Worm (Caenorhabditis elegans) whole organism, late embryonic: ENCODE measurements around the gene ran-3.
A peak's percentile ranks its signal among the peaks of the same experiment; 100 is the strongest.

Experiments used
- C38D4.7 ChIP-seq: fragments of 200-800 bp; sonication (Bioruptor generic); optimal IDR thresholded peaks from 2 replicates; lab custom pipeline; 2018; ENCODE audit warnings: mild to moderate bottlenecking, missing genetic modification characterization, moderate library complexity, missing compliant biosample characterization
- K02D7.2 ChIP-seq: sonication (generic microtip); optimal IDR thresholded peaks from 2 replicates; lab custom pipeline; 2017; ENCODE audit warnings: mild to moderate bottlenecking, missing genetic modification characterization, missing compliant biosample characterization
- K09A11.1 ChIP-seq: sonication (generic microtip); optimal IDR thresholded peaks from 2 replicates; lab custom pipeline; 2017; ENCODE audit warnings: antibody characterized with exemption, mild to moderate bottlenecking, missing genetic modification characterization, missing compliant biosample characterization; ENCODE audit not compliant: insufficient read depth
- T23F11.4 ChIP-seq: fragments of 200-800 bp; sonication (Bioruptor generic); optimal IDR thresholded peaks from 2 replicates; lab custom pipeline; 2018; ENCODE audit warnings: mild to moderate bottlenecking, missing genetic modification characterization, missing compliant biosample characterization
- Y22D7AL.16 ChIP-seq: sonication (generic microtip); optimal IDR thresholded peaks from 2 replicates; lab custom pipeline; 2016; ENCODE audit warnings: missing genetic modification characterization, missing compliant biosample characterization
- ahr-1 ChIP-seq: sonication (generic microtip); optimal IDR thresholded peaks from 2 replicates; lab custom pipeline; 2016; ENCODE audit warnings: missing genetic modification characterization, missing compliant biosample characterization
- ama-1 ChIP-seq: fragments of 150-350 bp; optimal IDR thresholded peaks from 2 replicates; lab custom pipeline; 2014
- ceh-14 ChIP-seq: sonication (generic microtip); optimal IDR thresholded peaks from 2 replicates; lab custom pipeline; 2016; ENCODE audit warnings: missing genotype, missing genetic modification characterization, missing compliant biosample characterization
- ceh-18 ChIP-seq: sonication (generic microtip); optimal IDR thresholded peaks from 2 replicates; lab custom pipeline; 2016; ENCODE audit warnings: missing genetic modification characterization, missing compliant biosample characterization
- ceh-19 ChIP-seq: fragments of 200-800 bp; sonication (Bioruptor generic); optimal IDR thresholded peaks from 2 replicates; lab custom pipeline; 2018; ENCODE audit warnings: mild to moderate bottlenecking, missing genetic modification characterization, missing compliant biosample characterization
- ceh-2 ChIP-seq: sonication (generic microtip); optimal IDR thresholded peaks from 2 replicates; lab custom pipeline; 2016; ENCODE audit warnings: missing genotype, missing genetic modification characterization, missing compliant biosample characterization
- ceh-22 ChIP-seq: sonication (generic microtip); optimal IDR thresholded peaks from 2 replicates; lab custom pipeline; 2017; ENCODE audit warnings: missing biosample characterization, missing genetic modification characterization
- ceh-24 ChIP-seq: sonication (generic microtip); optimal IDR thresholded peaks from 2 replicates; lab custom pipeline; 2016; ENCODE audit warnings: mild to moderate bottlenecking, missing genetic modification characterization, missing compliant biosample characterization
- ceh-30 ChIP-seq: fragments of 150-350 bp; optimal IDR thresholded peaks from 2 replicates; lab custom pipeline; 2014; ENCODE audit warnings: missing biosample characterization, missing genetic modification characterization
- ceh-34 ChIP-seq: sonication (generic microtip); optimal IDR thresholded peaks from 2 replicates; lab custom pipeline; 2016; ENCODE audit warnings: mild to moderate bottlenecking, missing genetic modification characterization, missing compliant biosample characterization
- ceh-45 ChIP-seq: fragments of 200-800 bp; sonication (Bioruptor generic); IDR thresholded peaks from 2 replicates; pipeline ENCODE4 v1.3.6; 2022; ENCODE audit warnings: missing genetic modification reagents, missing genetic modification characterization, missing compliant biosample characterization
- ceh-48 ChIP-seq: sonication (generic microtip); optimal IDR thresholded peaks from 2 replicates; lab custom pipeline; 2016; ENCODE audit warnings: missing genetic modification characterization, inconsistent platforms, missing compliant biosample characterization
- ceh-6 ChIP-seq: fragments of 200-800 bp; sonication (Bioruptor generic); optimal IDR thresholded peaks from 2 replicates; lab custom pipeline; 2018; ENCODE audit warnings: mild to moderate bottlenecking, missing genetic modification characterization, missing compliant biosample characterization
- ceh-9 ChIP-seq: sonication (generic microtip); optimal IDR thresholded peaks from 2 replicates; lab custom pipeline; 2016; ENCODE audit warnings: mild to moderate bottlenecking, missing genetic modification characterization, inconsistent platforms, missing compliant biosample characterization
- elt-2 ChIP-seq: sonication (generic microtip); optimal IDR thresholded peaks from 2 replicates; lab custom pipeline; 2016; ENCODE audit warnings: missing genetic modification reagents, missing genetic modification characterization, missing compliant biosample characterization
- elt-4 ChIP-seq: sonication (generic microtip); optimal IDR thresholded peaks from 2 replicates; lab custom pipeline; 2016; ENCODE audit warnings: missing genetic modification characterization, missing compliant biosample characterization
- ets-4 ChIP-seq: sonication (generic microtip); optimal IDR thresholded peaks from 2 replicates; lab custom pipeline; 2016; ENCODE audit warnings: missing genetic modification characterization, missing compliant biosample characterization
- eyg-1 ChIP-seq: sonication (generic microtip); optimal IDR thresholded peaks from 2 replicates; lab custom pipeline; 2016; ENCODE audit warnings: missing genotype, missing genetic modification characterization, missing compliant biosample characterization
- fax-1 ChIP-seq: sonication (generic microtip); optimal IDR thresholded peaks from 2 replicates; lab custom pipeline; 2016; ENCODE audit warnings: missing genotype, missing genetic modification characterization, missing compliant biosample characterization
- fkh-10 ChIP-seq: fragments of 150-350 bp; optimal IDR thresholded peaks from 2 replicates; lab custom pipeline; 2014; ENCODE audit warnings: missing biosample characterization, missing genetic modification reagents, missing genetic modification characterization
- hlh-13 ChIP-seq: fragments of 200-800 bp; sonication (Bioruptor generic); optimal IDR thresholded peaks from 2 replicates; lab custom pipeline; 2018; ENCODE audit warnings: mild to moderate bottlenecking, missing genetic modification characterization, missing compliant biosample characterization
- hlh-8 ChIP-seq: sonication (generic microtip); optimal IDR thresholded peaks from 2 replicates; lab custom pipeline; 2016; ENCODE audit warnings: missing genotype, missing genetic modification characterization, missing compliant biosample characterization
- lim-6 ChIP-seq: sonication (generic microtip); optimal IDR thresholded peaks from 2 replicates; lab custom pipeline; 2016; ENCODE audit warnings: missing genetic modification characterization, missing compliant biosample characterization
- lin-11 ChIP-seq: fragments of 200-800 bp; sonication (Bioruptor generic); optimal IDR thresholded peaks from 2 replicates; lab custom pipeline; 2018; ENCODE audit warnings: mild to moderate bottlenecking, missing genetic modification characterization, missing compliant biosample characterization
- madf-2 ChIP-seq: sonication (generic microtip); optimal IDR thresholded peaks from 2 replicates; lab custom pipeline; 2017; ENCODE audit warnings: missing genetic modification characterization, missing compliant biosample characterization
- mec-3 ChIP-seq: sonication (generic microtip); optimal IDR thresholded peaks from 2 replicates; lab custom pipeline; 2016; ENCODE audit warnings: borderline replicate concordance, missing genetic modification characterization, missing compliant biosample characterization
- nfya-1 ChIP-seq: sonication (generic microtip); optimal IDR thresholded peaks from 2 replicates; lab custom pipeline; 2017; ENCODE audit warnings: missing genetic modification characterization, mild to moderate bottlenecking, missing compliant biosample characterization, antibody characterized with exemption, moderate library complexity
- nhr-11 ChIP-seq: fragments of 150-350 bp; optimal IDR thresholded peaks from 2 replicates; lab custom pipeline; 2014; ENCODE audit warnings: missing biosample characterization, missing genetic modification characterization
- nhr-232 ChIP-seq: sonication (generic microtip); optimal IDR thresholded peaks from 2 replicates; lab custom pipeline; 2016; ENCODE audit warnings: missing genetic modification characterization, missing compliant biosample characterization
- npax-4 ChIP-seq: sonication (generic microtip); optimal IDR thresholded peaks from 2 replicates; lab custom pipeline; 2016; ENCODE audit warnings: missing genetic modification characterization, missing compliant biosample characterization
- odd-2 ChIP-seq: sonication (generic microtip); optimal IDR thresholded peaks from 2 replicates; lab custom pipeline; 2017; ENCODE audit warnings: antibody characterized with exemption, mild to moderate bottlenecking, missing genetic modification characterization, missing compliant biosample characterization
- pat-9 ChIP-seq: fragments of 200-800 bp; sonication (Bioruptor generic); optimal IDR thresholded peaks from 2 replicates; lab custom pipeline; 2018; ENCODE audit warnings: mild to moderate bottlenecking, missing genetic modification characterization, moderate library complexity, missing compliant biosample characterization
- pha-2 ChIP-seq: sonication (generic microtip); optimal IDR thresholded peaks from 2 replicates; lab custom pipeline; 2017; ENCODE audit warnings: mild to moderate bottlenecking, missing genetic modification characterization, missing compliant biosample characterization
- pha-4 ChIP-seq: fragments of 150-350 bp; optimal IDR thresholded peaks from 2 replicates; lab custom pipeline; 2018; ENCODE audit warnings: missing biosample characterization, missing genetic modification reagents, missing genetic modification characterization
- pqm-1 ChIP-seq: sonication (generic microtip); optimal IDR thresholded peaks from 2 replicates; lab custom pipeline; 2016; ENCODE audit warnings: missing genetic modification characterization, missing compliant biosample characterization
- pros-1 ChIP-seq: fragments of 150-350 bp; optimal IDR thresholded peaks from 2 replicates; lab custom pipeline; 2014; ENCODE audit warnings: missing biosample characterization, missing genetic modification reagents, missing genetic modification characterization
- ref-2 ChIP-seq: sonication (generic microtip); optimal IDR thresholded peaks from 2 replicates; lab custom pipeline; 2016; ENCODE audit warnings: missing genetic modification characterization, missing compliant biosample characterization
- rnt-1 ChIP-seq: sonication (generic microtip); optimal IDR thresholded peaks from 2 replicates; lab custom pipeline; 2016; ENCODE audit warnings: missing genetic modification characterization, missing compliant biosample characterization
- sdc-2 ChIP-seq: sonication (generic microtip); optimal IDR thresholded peaks from 2 replicates; lab custom pipeline; 2016; ENCODE audit warnings: missing genotype, missing genetic modification characterization, missing compliant biosample characterization
- sox-2 ChIP-seq: fragments of 200-800 bp; sonication (Bioruptor generic); IDR thresholded peaks from 2 replicates; pipeline ENCODE4 v1.3.6; 2022; ENCODE audit warnings: missing genetic modification reagents, missing genetic modification characterization, missing compliant biosample characterization
- syd-9 ChIP-seq: sonication (generic microtip); optimal IDR thresholded peaks from 2 replicates; lab custom pipeline; 2016; ENCODE audit warnings: mild to moderate bottlenecking, missing genetic modification characterization, moderate library complexity, missing compliant biosample characterization
- tbx-2 ChIP-seq: sonication (generic microtip); optimal IDR thresholded peaks from 2 replicates; lab custom pipeline; 2016; ENCODE audit warnings: missing genetic modification characterization, missing compliant biosample characterization
- tbx-7 ChIP-seq: sonication (generic microtip); optimal IDR thresholded peaks from 2 replicates; lab custom pipeline; 2016; ENCODE audit warnings: missing genotype, missing genetic modification characterization, missing compliant biosample characterization
- ttx-3 ChIP-seq: sonication (generic microtip); optimal IDR thresholded peaks from 2 replicates; lab custom pipeline; 2016; ENCODE audit warnings: missing genetic modification reagents, missing genetic modification characterization, missing compliant biosample characterization
- unc-3 ChIP-seq, 2 experiments: fragments of 200-800 bp in 1 of 2; sonication (Bioruptor generic) in 1 of 2; sonication (generic microtip) in 1 of 2; conservative IDR thresholded peaks in 1 of 2; optimal IDR thresholded peaks in 1 of 2; 2 replicates each; pipeline versions ENCODE4 v1.3.6 to Lab custom; 2016 to 2022; ENCODE audit warnings: missing compliant biosample characterization in 2 of 2, missing genetic modification characterization in 2 of 2, missing genetic modification reagents in 1 of 2
- unc-55 ChIP-seq: sonication (generic microtip); optimal IDR thresholded peaks from 2 replicates; lab custom pipeline; 2017; ENCODE audit warnings: missing biosample characterization, missing genetic modification reagents, missing genetic modification characterization
- unc-86 ChIP-seq: sonication (generic microtip); optimal IDR thresholded peaks from 2 replicates; lab custom pipeline; 2016; ENCODE audit warnings: missing genetic modification characterization, missing compliant biosample characterization
- ztf-16 ChIP-seq: sonication (generic microtip); optimal IDR thresholded peaks from 2 replicates; lab custom pipeline; 2017; ENCODE audit warnings: missing genetic modification characterization, missing compliant biosample characterization

ran-3 gene

DNA sequence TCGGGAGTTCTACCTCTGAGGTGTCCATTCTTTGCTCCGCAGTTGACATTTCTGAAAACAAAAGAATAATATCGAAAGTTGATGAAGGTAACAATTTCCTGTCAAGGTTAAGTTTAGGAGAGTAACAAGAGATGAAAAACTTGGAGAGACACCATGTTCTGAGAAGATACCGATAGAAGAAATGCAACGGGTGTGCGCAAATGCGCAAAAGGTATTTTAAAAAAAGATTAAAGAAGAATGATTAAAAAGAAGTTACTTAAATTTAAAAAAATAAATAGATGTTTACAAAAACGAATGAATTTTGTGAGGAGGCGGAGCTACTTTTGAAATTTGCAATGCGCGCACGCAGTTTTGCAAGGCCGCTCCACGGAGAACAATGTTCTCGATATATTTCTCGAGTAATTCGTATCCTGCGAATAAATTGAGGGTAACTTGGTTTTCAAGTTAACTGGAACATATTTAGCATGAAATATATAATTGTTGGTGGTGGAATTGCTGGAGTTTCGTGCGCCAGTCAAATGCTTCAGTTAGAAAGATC is at the start of gene ran-3, which contains the start of gene C26D10.3:
ran-3 (minus strand) TSS at position 51 of the 538 bp plus-strand sequence.
C26D10.3 (plus strand) TSS at position 385 of the 538 bp plus-strand sequence.
- TF ChIP-seq pha-2 (tag; lab: Kevin White, UChicago) (peak; percentile 37), lim-6 (tag; lab: Kevin White, UChicago) (no peak), madf-2 (no peak), ceh-30 (tag; lab: Kevin White, UChicago) (no peak), syd-9 (peak; percentile 9), nhr-11 (no peak), ceh-2 (tag; lab: Kevin White, UChicago) (peak; percentile 45), pat-9 (tag; lab: Kevin White, UChicago) (peak; percentile 10), ztf-16 (tag; lab: Kevin White, UChicago) (no peak), ttx-3 (peak; percentile 54), ceh-19 (GFP tag; lab: Kevin White, UChicago) (no peak), eyg-1 (tag; lab: Kevin White, UChicago) (peak; percentile 35), unc-3 (GFP tag; conservative IDR thresholded peaks at IDR 0.05; lab: Robert Waterston, UW) (no peak), unc-3 (tag; optimal IDR thresholded peaks at IDR 0.05; lab: Kevin White, UChicago) (no peak), ceh-14 (tag; lab: Kevin White, UChicago) (peak; percentile 53), rnt-1 (tag; lab: Kevin White, UChicago) (peak; percentile 15), C38D4.7 (GFP tag; lab: Kevin White, UChicago) (no peak), ceh-9 (tag; lab: Kevin White, UChicago) (no peak), nfya-1 (tag; lab: Kevin White, UChicago) (peak; percentile 75), nhr-232 (tag; lab: Kevin White, UChicago) (no peak), tbx-7 (no peak), npax-4 (tag; lab: Kevin White, UChicago) (no peak), sdc-2 (tag; lab: Kevin White, UChicago) (no peak), K09A11.1 (no peak), mec-3 (tag; lab: Kevin White, UChicago) (no peak), T23F11.4 (peak; percentile 18), lin-11 (tag; lab: Kevin White, UChicago) (no peak), ceh-18 (no peak), pha-4 (no peak), unc-55 (no peak), fkh-10 (no peak), ets-4 (no peak), ama-1 (lab: Kevin White, UChicago) (no peak), ceh-6 (no peak), hlh-8 (peak; percentile 44), ref-2 (tag; lab: Kevin White, UChicago) (no peak), unc-86 (tag; lab: Kevin White, UChicago) (peak; percentile 24), ahr-1 (tag; lab: Kevin White, UChicago) (peak; percentile 26), ceh-34 (tag; lab: Kevin White, UChicago) (peak; percentile 10), sox-2 (GFP tag; lab: Robert Waterston, UW) (0 out of 2 replicates have a peak, but pooled peaks have one; percentile 13), ceh-22 (tag; lab: Kevin White, UChicago) (no peak), tbx-2 (peak; percentile 50), K02D7.2 (tag; lab: Kevin White, UChicago) (no peak), hlh-13 (GFP tag; lab: Kevin White, UChicago) (no peak), pqm-1 (tag; lab: Kevin White, UChicago) (no peak), odd-2 (no peak), ceh-48 (no peak), Y22D7AL.16 (tag; lab: Kevin White, UChicago) (no peak), ceh-45 (GFP tag; lab: Robert Waterston, UW) (no peak), pros-1 (no peak), ceh-24 (tag; lab: Kevin White, UChicago) (no peak), elt-4 (no peak), fax-1 (tag; lab: Kevin White, UChicago) (peak; percentile 26), elt-2 (peak; percentile 67)
